Fruit fly (Drosophila melanogaster) whole organism, embryonic: ENCODE measurements around the gene org-1.

Source experiments
- CG13775 ChIP-seq: fragments of 200-800 bp; sonication (Bioruptor generic); optimal IDR thresholded peaks from 3 replicates; lab custom pipeline; 2017; ENCODE audit warnings: missing biosample characterization, mild to moderate bottlenecking, missing genetic modification characterization
- CG33557 ChIP-seq: fragments of 200-800 bp; sonication (Bioruptor generic); optimal IDR thresholded peaks from 2 replicates; lab custom pipeline; 2019; ENCODE audit warnings: missing biosample characterization, mild to moderate bottlenecking, missing genetic modification characterization, moderate library complexity
- CG4404 ChIP-seq: fragments of 200-800 bp; sonication (Bioruptor generic); IDR thresholded peaks from 2 replicates; pipeline ENCODE4 v1.3.6; 2022; ENCODE audit warnings: missing biosample characterization, missing genetic modification characterization
- CG4707 ChIP-seq: fragments of 200-800 bp; sonication (Bioruptor generic); optimal IDR thresholded peaks from 2 replicates; lab custom pipeline; 2018; ENCODE audit warnings: missing biosample characterization, mild to moderate bottlenecking, missing genetic modification characterization, moderate library complexity
- HLH4C ChIP-seq: fragments of 200-800 bp; sonication (Bioruptor generic); IDR thresholded peaks from 3 replicates; pipeline ENCODE4 v1.3.6; 2022; ENCODE audit warnings: missing biosample characterization, missing genetic modification characterization; ENCODE audit not compliant: partially characterized antibody
- Hand ChIP-seq: fragments of 200-800 bp; sonication (Bioruptor generic); optimal IDR thresholded peaks from 2 replicates; lab custom pipeline; 2017; ENCODE audit warnings: mild to moderate bottlenecking, missing biosample characterization, missing genetic modification reagents, missing genetic modification characterization
- HmgZ ChIP-seq: fragments of 200-800 bp; sonication (Bioruptor generic); optimal IDR thresholded peaks from 2 replicates; lab custom pipeline; 2018; ENCODE audit warnings: missing biosample characterization, mild to moderate bottlenecking, missing genetic modification characterization
- Pdp1 ChIP-seq, 2 experiments: fragments of 200-800 bp; sonication (Bioruptor generic); optimal IDR thresholded peaks; 3 replicates each; lab custom pipeline; 2016; ENCODE audit warnings: missing biosample characterization in 2 of 2, missing genetic modification characterization in 2 of 2, mild to moderate bottlenecking in 1 of 2, moderate library complexity in 1 of 2
- ab ChIP-seq: fragments of 200-800 bp; sonication (Bioruptor generic); optimal IDR thresholded peaks from 2 replicates; lab custom pipeline; 2016; ENCODE audit warnings: missing biosample characterization, missing genetic modification characterization
- jing ChIP-seq: fragments of 200-800 bp; sonication (Bioruptor generic); optimal IDR thresholded peaks from 2 replicates; lab custom pipeline; 2018; ENCODE audit warnings: missing biosample characterization, mild to moderate bottlenecking, missing genetic modification characterization
- odd ChIP-seq: fragments of 200-800 bp; sonication (Bioruptor generic); optimal IDR thresholded peaks from 2 replicates; lab custom pipeline; 2017; ENCODE audit warnings: missing biosample characterization, mild to moderate bottlenecking, missing genetic modification characterization
- sug ChIP-seq: fragments of 200-800 bp; optimal IDR thresholded peaks from 2 replicates; lab custom pipeline; 2019; ENCODE audit warnings: missing biosample characterization, mild to moderate bottlenecking, missing genetic modification characterization, moderate library complexity

DNA sequence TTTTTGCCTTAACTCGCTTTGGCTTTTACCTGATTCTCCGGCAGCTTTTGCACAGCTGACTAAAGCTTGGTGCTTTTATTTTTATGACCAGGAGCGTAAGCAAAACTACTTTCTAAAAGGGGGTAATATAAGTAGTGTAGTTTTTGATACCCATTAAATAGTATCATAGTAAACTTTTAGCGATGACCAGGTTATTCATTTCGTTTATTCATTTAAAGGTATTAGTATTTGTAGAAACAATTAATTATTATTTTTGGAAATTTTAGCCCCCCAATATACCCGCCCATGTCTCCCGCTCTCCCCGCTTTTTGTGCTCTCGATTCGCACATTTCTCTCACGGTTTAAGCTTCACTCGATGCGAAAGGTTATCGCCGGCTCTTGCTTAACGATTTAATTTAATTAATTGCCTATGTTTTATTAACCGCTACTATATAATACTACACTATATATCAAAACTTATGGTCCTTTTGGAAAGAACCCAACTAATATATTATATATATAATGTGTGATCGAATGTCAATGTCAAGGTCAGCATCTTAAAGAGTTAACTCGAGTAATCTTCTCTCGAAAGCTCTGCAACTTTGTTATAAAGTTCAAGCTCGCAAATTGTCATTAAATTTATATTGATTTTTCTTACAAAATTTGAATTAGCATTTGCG lies 9.6 kb upstream of the org-1 start, which contains the start of gene Sptr:
- TF ChIP-seq jing (GFP tag; lab: Kevin White, UChicago) (peak; percentile 66), ab (GFP tag; lab: Kevin White, UChicago) (no peak), CG4707 (GFP tag; lab: Kevin White, UChicago) (peak; percentile 23), odd (peak; percentile 86), sug (tag; lab: Kevin White, UChicago) (peak; percentile 87), HmgZ (tag; lab: Kevin White, UChicago) (peak; percentile 91), CG33557 (GFP tag; lab: Kevin White, UChicago) (no peak), HLH4C (GFP tag; lab: Robert Waterston, UW) (no peak), Pdp1 (GFP tag; optimal IDR thresholded peaks at IDR 0.05; lab: Kevin White, UChicago) (peak; percentile 75 to 79), Hand (GFP tag; lab: Kevin White, UChicago) (peak; percentile 91), CG4404 (peak; percentile 65), CG13775 (GFP tag; lab: Kevin White, UChicago) (peak; percentile 80)
